Fruit fly (Drosophila melanogaster) whole organism, prepupa: Measurements from ENCODE around the gene CG31760.

ENCODE experiments used
- CG10669 ChIP-seq: fragments of 200-800 bp; sonication (Bioruptor generic); optimal IDR thresholded peaks from 3 replicates; lab custom pipeline; 2018; ENCODE audit warnings: missing biosample characterization, mild to moderate bottlenecking, missing genetic modification characterization, moderate library complexity
- CG32006 ChIP-seq: fragments of 200-800 bp; sonication (Bioruptor generic); optimal IDR thresholded peaks from 3 replicates; lab custom pipeline; 2017; ENCODE audit warnings: missing biosample characterization, mild to moderate bottlenecking, missing genetic modification characterization
- CG8119 ChIP-seq: fragments of 200-800 bp; sonication (Bioruptor generic); IDR thresholded peaks from 3 replicates; pipeline ENCODE4 v1.3.6; 2022; ENCODE audit warnings: missing biosample characterization, missing genetic modification characterization
- Eip78C ChIP-seq: fragments of 200-800 bp; sonication (Bioruptor generic); peaks from one replicate; lab custom pipeline; 2016; ENCODE audit warnings: missing biosample characterization, missing genetic modification characterization
- acj6 ChIP-seq: fragments of 200-800 bp; sonication (Bioruptor generic); optimal IDR thresholded peaks from 3 replicates; lab custom pipeline; 2016; ENCODE audit warnings: missing biosample characterization, missing genetic modification characterization
- eg ChIP-seq: fragments of 200-800 bp; sonication (Bioruptor generic); IDR thresholded peaks from 3 replicates; pipeline ENCODE4 v1.3.6; 2022; ENCODE audit warnings: missing biosample characterization, missing genetic modification characterization
- lz ChIP-seq: fragments of 200-800 bp; sonication (Bioruptor generic); optimal IDR thresholded peaks from 3 replicates; lab custom pipeline; 2016; ENCODE audit warnings: missing biosample characterization, missing genetic modification characterization
- net ChIP-seq: fragments of 200-800 bp; sonication (Bioruptor generic); optimal IDR thresholded peaks from 3 replicates; lab custom pipeline; 2016; ENCODE audit warnings: missing biosample characterization, missing genetic modification characterization
- salr ChIP-seq, 2 experiments: fragments of 200-800 bp; sonication (Bioruptor generic); optimal IDR thresholded peaks; 3 replicates each; lab custom pipeline; 2016 to 2018; ENCODE audit warnings: missing biosample characterization in 2 of 2, missing genetic modification characterization in 2 of 2, mild to moderate bottlenecking in 1 of 2
- topi ChIP-seq: fragments of 200-800 bp; sonication (Bioruptor generic); optimal IDR thresholded peaks from 3 replicates; lab custom pipeline; 2016; ENCODE audit warnings: missing biosample characterization, missing genetic modification characterization

DNA sequence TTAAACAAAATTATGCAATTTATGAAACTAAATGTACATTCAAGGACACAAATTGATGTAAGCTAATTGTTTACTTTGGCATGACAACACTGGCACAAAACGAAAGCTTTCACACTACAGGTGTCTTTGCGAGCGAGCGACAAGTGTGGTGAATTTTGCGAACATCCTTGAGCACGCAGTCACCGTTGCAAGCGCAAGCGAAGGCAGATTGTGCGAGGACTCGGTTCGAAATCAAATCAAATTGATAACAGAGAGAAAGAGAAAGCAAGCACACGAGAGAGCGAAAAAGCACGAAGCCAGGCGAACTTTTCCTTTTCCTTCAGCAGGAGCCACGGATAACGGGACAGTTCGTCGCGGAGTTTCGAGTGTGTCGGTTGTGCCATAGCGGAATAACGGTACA lies at the start of gene CG31760:
- TF ChIP-seq eg (GFP tag; lab: Robert Waterston, UW) (no peak), CG10669 (GFP tag; lab: Kevin White, UChicago) (no peak), net (GFP tag; lab: Kevin White, UChicago) (no peak), topi (GFP tag; lab: Kevin White, UChicago) (no peak), lz (no peak), Eip78C (no peak), acj6 (no peak), salr (GFP tag; optimal IDR thresholded peaks at IDR 0.05; lab: Kevin White, UChicago) (no peak), CG32006 (GFP tag; lab: Kevin White, UChicago) (no peak), CG8119 (no peak)
